Fruit fly (Drosophila melanogaster) whole organism, prepupa: ENCODE measurements around the gene Adat1.

Experiments
- CG6808 ChIP-seq: fragments of 200-800 bp; sonication (Bioruptor generic); optimal IDR thresholded peaks from 3 replicates; lab custom pipeline; 2017; ENCODE audit warnings: missing biosample characterization, missing genetic modification characterization, mild to moderate bottlenecking, moderate library complexity, missing genetic modification reagents
- CG8319 ChIP-seq: fragments of 200-800 bp; sonication (Bioruptor generic); optimal IDR thresholded peaks from 3 replicates; lab custom pipeline; 2016; ENCODE audit warnings: missing biosample characterization, missing genetic modification characterization
- Ets96B ChIP-seq: fragments of 200-800 bp; optimal IDR thresholded peaks from 2 replicates; lab custom pipeline; 2019; ENCODE audit warnings: missing biosample characterization, mild to moderate bottlenecking, missing genetic modification characterization, moderate library complexity
- Gug ChIP-seq: fragments of 200-800 bp; sonication (Bioruptor generic); IDR thresholded peaks from 2 replicates; pipeline ENCODE4 v1.3.6; 2022; ENCODE audit warnings: missing biosample characterization, missing genetic modification characterization
- Hr39 ChIP-seq: fragments of 200-800 bp; sonication (Bioruptor generic); optimal IDR thresholded peaks from 2 replicates; lab custom pipeline; 2016; ENCODE audit warnings: missing biosample characterization, missing genetic modification characterization
- Smox ChIP-seq: fragments of 200-800 bp; sonication (Bioruptor generic); optimal IDR thresholded peaks from 3 replicates; lab custom pipeline; 2016; ENCODE audit warnings: missing biosample characterization, missing genetic modification characterization
- Sox14 ChIP-seq: fragments of 200-800 bp; sonication (Bioruptor generic); optimal IDR thresholded peaks from 3 replicates; lab custom pipeline; 2016; ENCODE audit warnings: missing biosample characterization, missing genetic modification characterization
- dac ChIP-seq: fragments of 200-800 bp; sonication (Bioruptor generic); optimal IDR thresholded peaks from 2 replicates; lab custom pipeline; 2017; ENCODE audit warnings: missing biosample characterization, mild to moderate bottlenecking, missing genetic modification characterization
- dsx ChIP-seq: fragments of 200-800 bp; optimal IDR thresholded peaks from 3 replicates; lab custom pipeline; 2019; ENCODE audit warnings: missing biosample characterization, mild to moderate bottlenecking, missing genetic modification characterization, moderate library complexity; ENCODE audit not compliant: poor library complexity, severe bottlenecking
- fd85E ChIP-seq: fragments of 200-800 bp; sonication (Bioruptor generic); optimal IDR thresholded peaks from 3 replicates; lab custom pipeline; 2016; ENCODE audit warnings: missing biosample characterization, missing genetic modification characterization

dm6 chr2L:13849125-13849524 is 37.9 kb upstream of the Adat1 start, which contains the start of gene CG7968:
- TF ChIP-seq fd85E (no peak), Sox14 (GFP tag; lab: Kevin White, UChicago) (no peak), CG8319 (GFP tag; lab: Kevin White, UChicago) (no peak), Hr39 (no peak), CG6808 (no peak), Gug (no peak), Smox (GFP tag; lab: Kevin White, UChicago) (no peak), dac (GFP tag; lab: Kevin White, UChicago) (no peak), dsx (GFP tag; lab: Kevin White, UChicago) (no peak), Ets96B (no peak)
